Worm (Caenorhabditis elegans) whole organism, L4 larva: ENCODE measurements around the gene srj-33.

Experiments
- T26A8.4 ChIP-seq: fragments of 200-800 bp; sonication (Bioruptor generic); IDR thresholded peaks from 2 replicates; pipeline ENCODE4 v1.3.6; 2022; ENCODE audit warnings: missing genetic modification characterization, missing compliant biosample characterization
- Y75B8A.6 ChIP-seq: fragments of 200-800 bp; sonication (Bioruptor generic); IDR thresholded peaks from 2 replicates; pipeline ENCODE4 v1.3.6; 2022; ENCODE audit warnings: missing genetic modification reagents, missing genetic modification characterization, missing compliant biosample characterization
- ces-1 ChIP-seq: fragments of 150-350 bp; sonication (generic microtip); optimal IDR thresholded peaks from 4 replicates; lab custom pipeline; 2014; ENCODE audit warnings: missing biosample characterization, missing genetic modification reagents, missing genetic modification characterization
- egl-27 ChIP-seq: sonication (generic microtip); optimal IDR thresholded peaks from 3 replicates; lab custom pipeline; 2017; ENCODE audit warnings: missing biosample characterization, missing genetic modification reagents, missing genetic modification characterization
- lin-39 ChIP-seq: fragments of 150-350 bp; optimal IDR thresholded peaks from 2 replicates; lab custom pipeline; 2014; ENCODE audit warnings: missing biosample characterization, missing genetic modification reagents, missing genetic modification characterization
- nhr-28 ChIP-seq: fragments of 150-350 bp; optimal IDR thresholded peaks from 2 replicates; lab custom pipeline; 2014; ENCODE audit warnings: missing biosample characterization, missing genetic modification characterization
- nhr-48 ChIP-seq: sonication (generic microtip); optimal IDR thresholded peaks from 2 replicates; lab custom pipeline; 2016; ENCODE audit warnings: mild to moderate bottlenecking, missing genetic modification characterization, missing compliant biosample characterization

- TF ChIP-seq Y75B8A.6 (no peak), egl-27 (tag; lab: Kevin White, UChicago) (no peak), nhr-48 (tag; lab: Kevin White, UChicago) (no peak), lin-39 (no peak), T26A8.4 (GFP tag; lab: Robert Waterston, UW) (no peak), ces-1 (GFP tag; lab: Kevin White, UChicago) (no peak), nhr-28 (tag; lab: Kevin White, UChicago) (no peak)
These were observed 27.7 kb downstream of the srj-33 start for ce11 chrV:9909624-9910023.
